Fruit fly (Drosophila melanogaster) Kc167 (cell line): ENCODE results near the gene Cyp6v1.

Source experiments
- Myc ChIP-seq: fragments of >200 bp; optimal IDR thresholded peaks from 2 replicates; lab custom pipeline; 2017; ENCODE audit warnings: missing external identifiers
- Sin3A ChIP-seq: fragments of >200 bp; optimal IDR thresholded peaks from 2 replicates; lab custom pipeline; 2018; ENCODE audit warnings: missing external identifiers
- h ChIP-seq: fragments of >200 bp; optimal IDR thresholded peaks from 3 replicates; lab custom pipeline; 2018; ENCODE audit warnings: missing external identifiers
- insv ChIP-seq: fragments of >200 bp; optimal IDR thresholded peaks from 3 replicates; lab custom pipeline; 2018; ENCODE audit warnings: missing external identifiers
- psq ChIP-seq: fragments of >200 bp; optimal IDR thresholded peaks from 2 replicates; lab custom pipeline; 2017; ENCODE audit warnings: missing external identifiers
- ttk ChIP-seq: sonication (Bioruptor generic); optimal IDR thresholded peaks from 2 replicates; lab custom pipeline; 2017; ENCODE audit warnings: missing external identifiers

The Cyp6v1 gene

DNA sequence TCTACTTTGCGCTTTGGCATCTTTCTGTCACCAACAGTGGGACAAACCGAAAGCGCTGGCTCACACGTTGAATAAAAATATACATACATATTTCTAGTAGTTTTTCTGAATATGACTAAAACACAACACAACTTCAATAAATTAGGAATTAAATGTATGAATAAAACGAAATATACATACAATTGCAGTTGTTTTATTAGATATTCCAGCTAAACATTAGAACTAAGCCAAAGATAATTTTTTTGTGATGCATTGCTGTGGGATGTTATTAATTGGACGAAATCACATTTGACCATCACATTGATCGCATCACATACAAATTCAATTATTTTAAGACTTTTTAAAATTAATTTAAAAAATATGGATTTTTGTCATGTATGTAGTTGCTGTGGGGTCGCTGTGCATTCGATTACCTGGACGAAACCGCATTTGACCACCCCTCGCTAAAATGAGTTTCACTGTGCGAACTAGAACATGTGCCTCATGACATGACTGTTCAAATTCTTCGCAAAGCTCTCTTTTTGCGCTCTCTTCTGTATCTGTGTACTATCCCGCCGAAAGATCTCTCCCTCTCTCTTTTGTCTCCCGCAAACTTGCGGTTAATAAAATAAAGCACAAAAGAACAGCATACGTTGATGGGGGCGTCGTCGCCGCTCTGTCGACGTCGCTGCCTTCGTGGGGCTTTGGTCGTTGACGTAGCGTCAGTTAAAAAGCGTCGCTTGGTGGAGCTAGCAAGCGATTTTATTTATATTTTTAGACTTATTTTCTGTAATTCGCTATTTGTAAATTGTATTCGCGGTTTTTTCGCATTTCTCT, at the start of gene Cyp6v1:
Gene Cyp6v1 (plus strand): TSS at position 588 of the 816 bp plus-strand sequence.
- TF ChIP-seq Myc (lab: Kevin White, UChicago), result no peak
- no peak for TF ChIP-seq ttk (lab: Kevin White, UChicago)
- no peak for TF ChIP-seq insv (lab: Kevin White, UChicago)
- no peak for TF ChIP-seq Sin3A (lab: Kevin White, UChicago)
- no peak for TF ChIP-seq h (lab: Kevin White, UChicago)
- TF ChIP-seq psq, result peak; percentile 81

- TF ChIP-seq h (lab: Kevin White, UChicago) (no peak), insv (lab: Kevin White, UChicago) (no peak)
These were observed 43.9 kb upstream of the Cyp6v1 start for dm6 chrX:20612979-20613378.

dm6 chrX:20623673-20624072, 33.2 kb upstream of the Cyp6v1 start, which contains the start of gene RunxA:
Gene RunxA, minus strand, starts transcription at chrX:20623773.
- no peak for TF ChIP-seq Sin3A (lab: Kevin White, UChicago)
- no peak for TF ChIP-seq Myc (lab: Kevin White, UChicago)
- TF ChIP-seq ttk (lab: Kevin White, UChicago), result no peak
- TF ChIP-seq h (lab: Kevin White, UChicago), result no peak
- no peak for TF ChIP-seq insv (lab: Kevin White, UChicago)
- TF ChIP-seq psq, result no peak

- no peak for TF ChIP-seq Myc (lab: Kevin White, UChicago)
- no peak for TF ChIP-seq ttk (lab: Kevin White, UChicago)
These were observed 27.6 kb upstream of the Cyp6v1 start for dm6 chrX:20629360-20629759.

DNA sequence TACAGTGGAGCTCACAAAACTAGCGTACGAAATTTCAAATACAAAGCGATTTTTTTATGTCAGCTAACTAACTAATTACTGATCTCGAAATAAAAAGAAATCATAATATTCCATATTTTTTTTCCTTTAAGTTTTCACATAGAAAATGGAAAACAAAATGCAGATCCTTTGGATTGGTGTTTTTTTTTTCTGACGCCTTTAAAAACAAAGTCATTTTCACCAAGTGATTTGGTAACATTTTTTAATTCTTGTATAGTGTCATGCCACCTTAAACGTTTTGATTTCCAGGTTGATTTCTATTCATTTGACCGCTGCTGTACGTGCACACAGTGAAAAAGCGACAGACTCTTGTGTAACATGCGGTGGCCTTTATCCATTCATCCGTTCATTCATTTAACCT, 25.8 kb upstream of the Cyp6v1 start:
- no peak for TF ChIP-seq Myc (lab: Kevin White, UChicago)
- no peak for TF ChIP-seq psq
- TF ChIP-seq insv (lab: Kevin White, UChicago), result no peak
- no peak for TF ChIP-seq Sin3A (lab: Kevin White, UChicago)
- no peak for TF ChIP-seq h (lab: Kevin White, UChicago)
- no peak for TF ChIP-seq ttk (lab: Kevin White, UChicago)

DNA sequence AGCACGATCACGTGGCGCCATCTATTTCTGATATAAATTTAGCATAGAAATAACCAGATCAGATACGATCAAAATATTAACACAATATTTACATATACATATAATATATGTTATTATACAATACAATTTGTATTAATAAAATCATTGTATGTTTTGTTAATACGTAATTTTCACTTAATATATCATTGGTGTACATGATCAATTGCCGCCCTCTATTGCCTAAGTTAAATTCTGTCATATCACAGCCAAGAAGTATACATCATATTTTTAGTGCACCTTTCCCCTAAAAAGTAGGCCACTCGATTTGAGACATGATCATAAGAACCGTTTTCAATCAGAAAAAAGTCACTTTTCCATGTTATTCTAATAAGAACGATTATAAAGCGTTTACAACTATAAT, 24.8 kb upstream of the Cyp6v1 start:
- no peak for TF ChIP-seq insv (lab: Kevin White, UChicago)
- no peak for TF ChIP-seq ttk (lab: Kevin White, UChicago)
- no peak for TF ChIP-seq Myc (lab: Kevin White, UChicago)
- no peak for TF ChIP-seq psq
- no peak for TF ChIP-seq h (lab: Kevin White, UChicago)
- no peak for TF ChIP-seq Sin3A (lab: Kevin White, UChicago)

DNA sequence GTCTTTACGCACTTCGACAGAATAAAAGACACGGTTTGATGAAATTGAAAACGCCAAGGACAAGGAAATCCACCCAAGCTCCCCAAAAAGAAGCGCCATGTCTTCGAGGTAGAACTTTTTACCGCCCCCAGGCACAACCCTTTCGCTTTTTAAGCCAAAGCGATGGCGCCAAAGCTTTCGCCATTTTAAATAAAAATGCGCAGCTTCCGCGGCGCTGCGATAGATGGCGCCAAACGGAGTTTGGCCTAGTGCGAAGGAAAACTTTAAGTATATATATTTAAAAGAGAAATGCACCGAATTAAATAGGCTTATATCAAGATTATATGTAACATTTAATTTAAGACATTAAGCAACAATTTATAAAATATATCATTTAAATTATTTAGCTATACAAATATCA, 20.2 kb upstream of the Cyp6v1 start:
- no peak for TF ChIP-seq psq
- no peak for TF ChIP-seq ttk (lab: Kevin White, UChicago)
- no peak for TF ChIP-seq Myc (lab: Kevin White, UChicago)
- no peak for TF ChIP-seq insv (lab: Kevin White, UChicago)
- TF ChIP-seq Sin3A (lab: Kevin White, UChicago), result no peak
- TF ChIP-seq h (lab: Kevin White, UChicago), result no peak

dm6 chrX:20638054-20638453, 18.9 kb upstream of the Cyp6v1 start:
- TF ChIP-seq psq (no peak), insv (lab: Kevin White, UChicago) (no peak), ttk (lab: Kevin White, UChicago) (no peak), h (lab: Kevin White, UChicago) (no peak), Myc (lab: Kevin White, UChicago) (no peak), Sin3A (lab: Kevin White, UChicago) (no peak)

DNA sequence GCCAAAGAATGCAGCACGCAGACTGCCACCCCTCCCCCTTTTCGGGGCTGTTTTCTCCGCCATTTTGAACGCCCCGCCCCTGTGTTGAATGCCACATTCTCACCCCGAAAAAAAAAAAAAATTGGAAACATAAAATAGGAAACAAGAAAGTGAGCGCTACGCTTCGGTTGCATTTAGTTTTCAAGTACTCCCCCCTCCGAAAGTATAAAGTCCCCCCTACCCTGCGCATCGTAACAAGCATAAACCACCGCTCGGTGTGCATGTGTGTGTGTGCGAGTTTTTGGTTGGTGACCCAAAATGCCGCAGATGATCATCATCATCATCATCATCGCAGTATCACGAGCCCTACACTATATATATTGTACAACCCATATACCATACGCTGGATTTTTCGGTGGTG, 13.5 kb upstream of the Cyp6v1 start:
- TF ChIP-seq Myc (lab: Kevin White, UChicago) (no peak), insv (lab: Kevin White, UChicago) (no peak), Sin3A (lab: Kevin White, UChicago) (no peak), psq (no peak), h (lab: Kevin White, UChicago) (no peak)

DNA sequence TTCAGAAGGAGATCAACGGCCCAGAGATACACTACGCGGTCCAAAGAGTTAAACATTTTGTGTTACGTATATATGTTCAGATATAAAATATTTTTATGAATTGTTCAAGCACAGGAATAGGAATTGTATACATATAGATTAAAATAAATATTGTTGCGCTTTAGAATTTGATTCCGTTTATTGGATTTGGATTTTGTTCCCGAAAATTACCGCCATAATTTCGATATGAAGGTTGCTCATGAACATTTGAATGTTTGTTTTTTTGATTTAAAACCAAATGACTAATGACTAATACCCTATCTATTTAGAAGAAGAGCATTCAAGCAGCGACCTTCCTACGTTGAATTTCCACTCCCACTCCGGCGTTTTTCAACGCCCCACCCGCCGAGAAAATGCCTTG, 13.0 kb upstream of the Cyp6v1 start:
- TF ChIP-seq Sin3A (lab: Kevin White, UChicago) (no peak), psq (no peak), Myc (lab: Kevin White, UChicago) (no peak), h (lab: Kevin White, UChicago) (no peak), insv (lab: Kevin White, UChicago) (no peak), ttk (lab: Kevin White, UChicago) (no peak)

DNA sequence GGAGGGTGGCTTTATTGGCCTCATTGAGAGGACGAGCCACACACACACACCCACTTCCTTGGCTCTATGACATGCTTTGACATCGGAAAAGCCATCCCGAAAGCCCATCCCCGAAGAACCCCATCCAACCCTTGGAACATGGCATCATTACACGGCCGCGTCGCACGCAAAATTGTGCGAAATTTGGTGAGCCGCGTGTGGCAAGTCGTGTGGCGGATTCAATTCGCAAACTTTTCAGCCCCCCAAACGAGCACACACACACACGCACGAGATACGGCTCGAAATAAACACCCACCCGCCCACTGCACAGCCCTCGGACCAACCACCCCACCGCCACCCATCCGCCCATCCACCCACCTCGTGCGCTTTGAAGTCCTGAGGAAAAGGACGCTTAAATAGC, 10.7 kb upstream of the Cyp6v1 start:
- TF ChIP-seq h (lab: Kevin White, UChicago) (no peak), psq (no peak), insv (lab: Kevin White, UChicago) (no peak), Sin3A (lab: Kevin White, UChicago) (no peak), ttk (lab: Kevin White, UChicago) (no peak), Myc (lab: Kevin White, UChicago) (no peak)

DNA sequence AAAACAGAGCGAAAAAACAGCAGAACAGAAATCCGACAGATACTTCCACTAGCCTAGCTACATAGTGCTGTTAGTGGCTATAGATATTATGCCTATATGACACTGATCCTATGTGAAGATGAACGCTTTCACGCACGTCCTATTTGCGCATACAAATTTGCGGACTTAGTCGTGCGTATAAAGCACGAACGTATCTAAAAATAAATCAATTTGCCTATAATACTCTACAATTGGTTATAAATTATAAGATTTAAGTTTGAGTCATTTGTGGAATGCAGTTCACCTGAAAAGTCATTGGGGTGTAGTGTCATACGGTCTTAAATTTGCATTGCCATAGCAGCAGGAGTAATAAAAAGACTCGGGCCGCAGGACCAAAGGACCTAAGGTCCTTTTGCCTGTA, 4.6 kb upstream of the Cyp6v1 start:
- TF ChIP-seq h (lab: Kevin White, UChicago) (no peak), psq (no peak), Sin3A (lab: Kevin White, UChicago) (no peak), ttk (lab: Kevin White, UChicago) (no peak), Myc (lab: Kevin White, UChicago) (no peak), insv (lab: Kevin White, UChicago) (no peak)
